Fruit fly (Drosophila melanogaster) whole organism, embryonic: ENCODE data around the gene Cad99C.

Experiments
- Adf1 ChIP-seq: fragments of 200-800 bp; sonication (Bioruptor generic); IDR thresholded peaks from 2 replicates; pipeline ENCODE4 v1.3.6; 2022; ENCODE audit warnings: missing biosample characterization, missing genetic modification characterization
- Atf-2 ChIP-seq: fragments of 200-800 bp; sonication (Bioruptor generic); optimal IDR thresholded peaks from 2 replicates; lab custom pipeline; 2016; ENCODE audit warnings: missing biosample characterization, missing genetic modification characterization
- Atf6 ChIP-seq: fragments of 200-800 bp; sonication (Bioruptor generic); IDR thresholded peaks from 2 replicates; pipeline ENCODE4 v1.3.6; 2022; ENCODE audit warnings: missing biosample characterization, missing genetic modification characterization
- C15 ChIP-seq: fragments of 200-800 bp; sonication (Bioruptor generic); IDR thresholded peaks from 3 replicates; pipeline ENCODE4 v1.3.6; 2022; ENCODE audit warnings: missing biosample characterization, missing genetic modification characterization
- CG1024 ChIP-seq: fragments of 200-800 bp; sonication (Bioruptor generic); IDR thresholded peaks from 2 replicates; pipeline ENCODE4 v1.3.6; 2022; ENCODE audit warnings: missing biosample characterization, missing genetic modification characterization
- CG10959 ChIP-seq: fragments of 200-800 bp; sonication (Bioruptor generic); IDR thresholded peaks from 2 replicates; pipeline ENCODE4 v1.3.6; 2022; ENCODE audit warnings: missing biosample characterization, missing genetic modification characterization
- CG10979 ChIP-seq: fragments of 200-800 bp; sonication (Bioruptor generic); optimal IDR thresholded peaks from 2 replicates; lab custom pipeline; 2018; ENCODE audit warnings: missing biosample characterization, mild to moderate bottlenecking, missing genetic modification characterization, moderate library complexity
- CG11696 ChIP-seq: fragments of 200-800 bp; sonication (Bioruptor generic); IDR thresholded peaks from 2 replicates; pipeline ENCODE4 v1.3.6; 2022; ENCODE audit warnings: missing biosample characterization, missing genetic modification characterization
- CG12155 ChIP-seq: fragments of 200-800 bp; sonication (Bioruptor generic); optimal IDR thresholded peaks from 3 replicates; lab custom pipeline; 2016; ENCODE audit warnings: missing biosample characterization, missing genetic modification characterization
- CG14710 ChIP-seq: fragments of 200-800 bp; sonication (Bioruptor generic); optimal IDR thresholded peaks from 3 replicates; lab custom pipeline; 2019; ENCODE audit warnings: missing biosample characterization, mild to moderate bottlenecking, missing genetic modification characterization, moderate library complexity
- CG14860 ChIP-seq: fragments of 200-800 bp; sonication (Bioruptor generic); IDR thresholded peaks from 3 replicates; pipeline ENCODE4 v1.3.6; 2022; ENCODE audit warnings: missing biosample characterization, missing genetic modification characterization; ENCODE audit not compliant: partially characterized antibody
- CG1529 ChIP-seq: fragments of 200-800 bp; sonication (Bioruptor generic); optimal IDR thresholded peaks from 3 replicates; lab custom pipeline; 2018; ENCODE audit warnings: missing biosample characterization, missing genetic modification characterization
- CG15514 ChIP-seq: fragments of 200-800 bp; sonication (Bioruptor generic); optimal IDR thresholded peaks from 3 replicates; lab custom pipeline; 2017; ENCODE audit warnings: missing biosample characterization, missing genetic modification characterization, mild to moderate bottlenecking, moderate library complexity, missing genetic modification reagents
- CG17568 ChIP-seq: fragments of 200-800 bp; sonication (Bioruptor generic); optimal IDR thresholded peaks from 2 replicates; lab custom pipeline; 2018; ENCODE audit warnings: missing biosample characterization, mild to moderate bottlenecking, missing genetic modification characterization, moderate library complexity
- CG2116 ChIP-seq: fragments of 200-800 bp; sonication (Bioruptor generic); optimal IDR thresholded peaks from 3 replicates; lab custom pipeline; 2018; ENCODE audit warnings: missing biosample characterization, mild to moderate bottlenecking, missing genetic modification characterization
- CG2129 ChIP-seq: fragments of 200-800 bp; sonication (Bioruptor generic); IDR thresholded peaks from 2 replicates; pipeline ENCODE4 v1.3.6; 2022; ENCODE audit warnings: missing biosample characterization, missing genetic modification characterization; ENCODE audit not compliant: partially characterized antibody
- CG2712 ChIP-seq: fragments of 200-800 bp; optimal IDR thresholded peaks from 3 replicates; lab custom pipeline; 2019; ENCODE audit warnings: missing biosample characterization, mild to moderate bottlenecking, missing genetic modification characterization, moderate library complexity
- CG31224 ChIP-seq: fragments of 200-800 bp; sonication (Bioruptor generic); IDR thresholded peaks from 2 replicates; pipeline ENCODE4 v1.3.6; 2022; ENCODE audit warnings: missing biosample characterization, missing genetic modification characterization
- CG31365 ChIP-seq: fragments of 200-800 bp; sonication (Bioruptor generic); optimal IDR thresholded peaks from 2 replicates; lab custom pipeline; 2018; ENCODE audit warnings: missing biosample characterization, mild to moderate bottlenecking, missing genetic modification characterization
- CG4282 ChIP-seq: fragments of 200-800 bp; sonication (Bioruptor generic); optimal IDR thresholded peaks from 2 replicates; lab custom pipeline; 2016; ENCODE audit warnings: missing biosample characterization, missing genetic modification characterization
- CG4424 ChIP-seq: fragments of 200-800 bp; sonication (Bioruptor generic); optimal IDR thresholded peaks from 3 replicates; lab custom pipeline; 2016; ENCODE audit warnings: missing biosample characterization, missing genetic modification characterization
- CG4820 ChIP-seq: fragments of 200-800 bp; sonication (Bioruptor generic); optimal IDR thresholded peaks from 3 replicates; lab custom pipeline; 2016; ENCODE audit warnings: missing biosample characterization, missing genetic modification characterization
- CG7271 ChIP-seq: fragments of 200-800 bp; sonication (Bioruptor generic); optimal IDR thresholded peaks from 2 replicates; lab custom pipeline; 2018; ENCODE audit warnings: missing biosample characterization, mild to moderate bottlenecking, missing genetic modification characterization, moderate library complexity
- CG8290 ChIP-seq, 3 experiments: fragments of 200-800 bp; sonication (Bioruptor generic); optimal IDR thresholded peaks; 2 replicates each; lab custom pipeline; 2016 to 2019; ENCODE audit warnings: missing biosample characterization in 3 of 3, missing genetic modification characterization in 3 of 3, mild to moderate bottlenecking in 2 of 3, moderate library complexity in 1 of 3
- CG8478 ChIP-seq: fragments of >200 bp; optimal IDR thresholded peaks from 2 replicates; lab custom pipeline; 2018
- CG8924 ChIP-seq: fragments of 200-800 bp; optimal IDR thresholded peaks from 3 replicates; lab custom pipeline; 2019; ENCODE audit warnings: missing biosample characterization, mild to moderate bottlenecking, missing genetic modification characterization, moderate library complexity
- CG8944 ChIP-seq: fragments of 200-800 bp; sonication (Bioruptor generic); optimal IDR thresholded peaks from 3 replicates; lab custom pipeline; 2016; ENCODE audit warnings: missing biosample characterization, missing genetic modification characterization
- CG9876 ChIP-seq: fragments of 200-800 bp; sonication (Bioruptor generic); optimal IDR thresholded peaks from 2 replicates; lab custom pipeline; 2016; ENCODE audit warnings: missing biosample characterization, missing genetic modification characterization
- E2f1 ChIP-seq: fragments of 200-800 bp; sonication (Bioruptor generic); IDR thresholded peaks from 2 replicates; pipeline ENCODE4 v1.3.6; 2022; ENCODE audit warnings: missing biosample characterization, missing genetic modification characterization
- MBD-R2 ChIP-seq: fragments of 200-800 bp; sonication (Bioruptor generic); IDR thresholded peaks from 2 replicates; pipeline ENCODE4 v1.3.6; 2022; ENCODE audit warnings: missing biosample characterization, missing genetic modification characterization
- Max ChIP-seq: fragments of 200-800 bp; sonication (Bioruptor generic); optimal IDR thresholded peaks from 2 replicates; lab custom pipeline; 2016; ENCODE audit warnings: missing biosample characterization, mild to moderate bottlenecking, missing genetic modification characterization
- Mrtf ChIP-seq: fragments of 200-800 bp; sonication (Bioruptor generic); IDR thresholded peaks from 3 replicates; pipeline ENCODE4 v1.3.6; 2022; ENCODE audit warnings: missing biosample characterization, missing genetic modification characterization
- Nf-YA ChIP-seq: fragments of 200-800 bp; sonication (Bioruptor generic); IDR thresholded peaks from 2 replicates; pipeline ENCODE4 v1.3.6; 2022; ENCODE audit warnings: missing biosample characterization, missing genetic modification characterization
- PHDP ChIP-seq: fragments of 200-800 bp; sonication (Bioruptor generic); optimal IDR thresholded peaks from 3 replicates; lab custom pipeline; 2018; ENCODE audit warnings: missing biosample characterization, mild to moderate bottlenecking, missing genetic modification characterization, moderate library complexity
- Rx ChIP-seq: fragments of 200-800 bp; sonication (Bioruptor generic); IDR thresholded peaks from 2 replicates; pipeline ENCODE4 v1.3.6; 2022; ENCODE audit warnings: missing biosample characterization, missing genetic modification characterization
- Usf ChIP-seq: fragments of 200-800 bp; sonication (Bioruptor generic); optimal IDR thresholded peaks from 2 replicates; lab custom pipeline; 2017; ENCODE audit warnings: missing genotype, missing biosample characterization, missing genetic modification characterization
- amos ChIP-seq: fragments of 200-800 bp; sonication (Bioruptor generic); IDR thresholded peaks from 2 replicates; pipeline ENCODE4 v1.3.6; 2022; ENCODE audit warnings: missing biosample characterization, missing genetic modification characterization; ENCODE audit not compliant: partially characterized antibody
- chinmo ChIP-seq: fragments of 200-800 bp; sonication (Bioruptor generic); IDR thresholded peaks from 4 replicates; pipeline ENCODE4 v1.3.6; 2022; ENCODE audit warnings: missing biosample characterization, missing genetic modification characterization; ENCODE audit not compliant: partially characterized antibody
- crp ChIP-seq, 2 experiments: fragments of 200-800 bp; sonication (Bioruptor generic); optimal IDR thresholded peaks; 2 replicates in 1 of 2; 3 replicates in 1 of 2; lab custom pipeline; 2017; ENCODE audit warnings: missing biosample characterization in 2 of 2, missing genetic modification characterization in 2 of 2, mild to moderate bottlenecking in 1 of 2, moderate library complexity in 1 of 2
- disco-r ChIP-seq: fragments of 200-800 bp; sonication (Bioruptor generic); optimal IDR thresholded peaks from 2 replicates; lab custom pipeline; 2016; ENCODE audit warnings: missing biosample characterization, missing genetic modification characterization
- fu2 ChIP-seq: fragments of 200-800 bp; sonication (Bioruptor generic); optimal IDR thresholded peaks from 2 replicates; lab custom pipeline; 2016; ENCODE audit warnings: missing biosample characterization, missing genetic modification characterization
- gfzf ChIP-seq: fragments of 200-800 bp; sonication (Bioruptor generic); optimal IDR thresholded peaks from 2 replicates; lab custom pipeline; 2016; ENCODE audit warnings: missing biosample characterization, mild to moderate bottlenecking, missing genetic modification characterization, moderate library complexity
- luna ChIP-seq: fragments of 200-800 bp; sonication (Bioruptor generic); optimal IDR thresholded peaks from 2 replicates; lab custom pipeline; 2016; ENCODE audit warnings: missing biosample characterization, missing genetic modification characterization
- nmo ChIP-seq: fragments of 200-800 bp; sonication (Bioruptor generic); optimal IDR thresholded peaks from 2 replicates; lab custom pipeline; 2018; ENCODE audit warnings: missing biosample characterization, mild to moderate bottlenecking, missing genetic modification characterization, moderate library complexity
- slou ChIP-seq: fragments of 200-800 bp; sonication (Bioruptor generic); optimal IDR thresholded peaks from 3 replicates; lab custom pipeline; 2016; ENCODE audit warnings: missing biosample characterization, missing genetic modification characterization
- sna ChIP-seq: fragments of 200-800 bp; sonication (Bioruptor generic); IDR thresholded peaks from 2 replicates; pipeline ENCODE4 v1.3.6; 2022; ENCODE audit warnings: missing biosample characterization, missing genetic modification characterization; ENCODE audit not compliant: partially characterized antibody
- tx ChIP-seq: fragments of 200-800 bp; sonication (Bioruptor generic); optimal IDR thresholded peaks from 2 replicates; lab custom pipeline; 2016; ENCODE audit warnings: missing biosample characterization, missing genetic modification characterization

Gene Cad99C

dm6 chr3R:29830925-29831324 is 10.5 kb upstream of the Cad99C start (continued):
- TF ChIP-seq CG10979: peak; percentile 54
- no peak for TF ChIP-seq slou (GFP tag; lab: Kevin White, UChicago)
- no peak for TF ChIP-seq PHDP (tag; lab: Kevin White, UChicago)

- TF ChIP-seq Atf-2 (GFP tag; lab: Kevin White, UChicago): no peak
- TF ChIP-seq CG8924: peak; percentile 17
- no peak for TF ChIP-seq CG4820 (GFP tag; lab: Kevin White, UChicago)
- TF ChIP-seq CG31365 (tag; lab: Kevin White, UChicago): no peak
- TF ChIP-seq CG14860 (GFP tag; lab: Robert Waterston, UW): peak; percentile 92
- TF ChIP-seq CG31224 (GFP tag; lab: Robert Waterston, UW): no peak
- TF ChIP-seq CG4282 (GFP tag; lab: Kevin White, UChicago): no peak
- TF ChIP-seq fu2 (GFP tag; lab: Kevin White, UChicago): no peak
- TF ChIP-seq crp (GFP tag; optimal IDR thresholded peaks at IDR 0.05; lab: Kevin White, UChicago): peak in 1 of 2 experiments; percentile 78
- TF ChIP-seq CG12155 (GFP tag; lab: Kevin White, UChicago): no peak
- peak; percentile 38 for TF ChIP-seq CG14710
- no peak for TF ChIP-seq CG15514 (GFP tag; lab: Kevin White, UChicago)
- no peak for TF ChIP-seq CG11696
- TF ChIP-seq CG8478: no peak
- no peak for TF ChIP-seq CG9876 (GFP tag; lab: Kevin White, UChicago)
- TF ChIP-seq CG17568 (GFP tag; lab: Kevin White, UChicago): no peak
- no peak for TF ChIP-seq CG8290 (GFP tag; optimal IDR thresholded peaks at IDR 0.05; lab: Kevin White, UChicago)
- no peak for TF ChIP-seq CG8290 (tag; optimal IDR thresholded peaks at IDR 0.05; lab: Kevin White, UChicago)
- TF ChIP-seq Mrtf (GFP tag; lab: Robert Waterston, UW): no peak
- no peak for TF ChIP-seq Rx (GFP tag; lab: Robert Waterston, UW)
- no peak for TF ChIP-seq tx (GFP tag; lab: Kevin White, UChicago)
- TF ChIP-seq nmo (GFP tag; lab: Kevin White, UChicago): peak; percentile 7
- TF ChIP-seq CG8944: no peak
- no peak for TF ChIP-seq CG10979
- no peak for TF ChIP-seq CG2712
- peak; percentile 85 for TF ChIP-seq CG2129
- no peak for TF ChIP-seq C15
- no peak for TF ChIP-seq E2f1 (GFP tag; lab: Robert Waterston, UW)
- no peak for TF ChIP-seq Nf-YA (GFP tag; lab: Robert Waterston, UW)
- TF ChIP-seq CG2116 (GFP tag; lab: Kevin White, UChicago): peak; percentile 64
- TF ChIP-seq disco-r (GFP tag; lab: Kevin White, UChicago): no peak
- peak; percentile 84 for TF ChIP-seq sna (GFP tag; lab: Robert Waterston, UW)
- TF ChIP-seq Max (GFP tag; lab: Kevin White, UChicago): no peak
- peak; percentile 97 for TF ChIP-seq chinmo (GFP tag; lab: Robert Waterston, UW)
- no peak for TF ChIP-seq Adf1 (GFP tag; lab: Robert Waterston, UW)
- TF ChIP-seq CG10959: no peak
- no peak for TF ChIP-seq CG1529 (GFP tag; lab: Kevin White, UChicago)
- TF ChIP-seq Atf6: no peak
- no peak for TF ChIP-seq CG1024 (GFP tag; lab: Robert Waterston, UW)
- TF ChIP-seq Usf: no peak
- peak; percentile 95 for TF ChIP-seq amos (GFP tag; lab: Robert Waterston, UW)
- TF ChIP-seq CG7271 (tag; lab: Kevin White, UChicago): no peak
- no peak for TF ChIP-seq gfzf (GFP tag; lab: Kevin White, UChicago)
- no peak for TF ChIP-seq luna (GFP tag; lab: Kevin White, UChicago)
- peak; percentile 75 for TF ChIP-seq MBD-R2 (GFP tag; lab: Robert Waterston, UW)
- TF ChIP-seq CG4424 (GFP tag; lab: Kevin White, UChicago): no peak
These were observed 6.4 kb upstream of the Cad99C start, which contains the start of gene Atg16 for dm6 chr3R:29834759-29835709. Gene Atg16, minus strand, starts transcription at chr3R:29835101.
